Worm (Caenorhabditis elegans): ENCODE data around the gene T21C9.11.

ce11 chrV:10555239-10555638, 39.5 kb downstream of the T21C9.11 start, which contains the start of gene F32G8.3:
- no peak for TF ChIP-seq pag-3 (tag; optimal IDR thresholded peaks at IDR 0.05; ENCODE audit: borderline replicate concordance)
- TF ChIP-seq elt-2 (tag; optimal IDR thresholded peaks at IDR 0.05): no peak

All from whole organism, late embryonic.